Worm (Caenorhabditis elegans): ENCODE results near the gene F08D12.3.

DNA sequence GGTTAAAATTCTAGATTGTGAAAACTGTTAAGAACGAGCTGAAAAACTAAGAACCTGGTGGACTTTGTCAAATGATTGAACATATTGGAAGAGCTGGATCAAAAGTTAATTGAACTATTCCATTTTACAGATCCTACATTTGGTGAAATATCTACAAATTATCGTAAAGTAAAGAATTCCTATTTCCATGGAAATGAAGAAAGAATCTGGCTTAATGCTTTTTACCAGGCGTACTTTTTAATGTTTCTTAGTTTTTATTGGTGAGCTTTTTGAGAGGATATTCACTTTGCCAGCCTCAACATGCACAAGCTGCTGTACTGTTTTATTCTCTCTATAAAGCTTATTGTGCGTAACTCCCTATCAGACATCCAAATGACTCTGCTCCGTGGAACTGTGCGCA is 1.5 kb upstream of the F08D12.3 start, which contains the start of gene F08D12.4:
- TF ChIP-seq aly-2 (tag; optimal IDR thresholded peaks at IDR 0.05), result no peak
- TF ChIP-seq fkh-10 (GFP tag; optimal IDR thresholded peaks at IDR 0.05), result no peak
- TF ChIP-seq unc-62 (GFP tag; optimal IDR thresholded peaks at IDR 0.05), result no peak
- TF ChIP-seq egl-5 (tag; optimal IDR thresholded peaks at IDR 0.05), result no peak
- no peak for TF ChIP-seq skn-1 (tag; optimal IDR thresholded peaks at IDR 0.05)
- TF ChIP-seq pqm-1 (tag; optimal IDR thresholded peaks at IDR 0.05), result no peak
- TF ChIP-seq ceh-9 (tag; optimal IDR thresholded peaks at IDR 0.05), result no peak
- TF ChIP-seq nhr-11 (tag; optimal IDR thresholded peaks at IDR 0.05), result no peak
- no peak for TF ChIP-seq unc-39 (tag; optimal IDR thresholded peaks at IDR 0.05)
- TF ChIP-seq nhr-12 (tag; optimal IDR thresholded peaks at IDR 0.05), result no peak
- TF ChIP-seq ZK546.5 (tag; optimal IDR thresholded peaks at IDR 0.05), result no peak
- TF ChIP-seq ztf-11 (tag; optimal IDR thresholded peaks at IDR 0.05), result no peak
- no peak for TF ChIP-seq nhr-237 (tag; optimal IDR thresholded peaks at IDR 0.05)
- TF ChIP-seq zag-1 (tag; optimal IDR thresholded peaks at IDR 0.05), result no peak
